Worm (Caenorhabditis elegans) whole organism, L4 larva: ENCODE measurements around the gene F41G4.7.

ENCODE experiments used
- F10B5.3 ChIP-seq: sonication (generic microtip); optimal IDR thresholded peaks from 2 replicates; lab custom pipeline; 2016; ENCODE audit warnings: mild to moderate bottlenecking, missing genetic modification characterization, missing compliant biosample characterization
- F44E2.7 ChIP-seq: fragments of 200-800 bp; sonication (Bioruptor generic); IDR thresholded peaks from 2 replicates; pipeline ENCODE4 v2.1.2; 2022; ENCODE audit warnings: missing genetic modification characterization, missing compliant biosample characterization
- T20F7.1 ChIP-seq: fragments of 200-800 bp; sonication (Bioruptor generic); optimal IDR thresholded peaks from 2 replicates; lab custom pipeline; 2018; ENCODE audit warnings: mild to moderate bottlenecking, missing genetic modification characterization, missing compliant biosample characterization
- Y105C5A.15 ChIP-seq: fragments of 200-800 bp; sonication (Bioruptor generic); IDR thresholded peaks from 2 replicates; pipeline ENCODE4 v1.3.6; 2022; ENCODE audit warnings: missing genetic modification characterization, missing compliant biosample characterization
- ZK337.2 ChIP-seq: fragments of 200-800 bp; sonication (Bioruptor generic); IDR thresholded peaks from 2 replicates; pipeline ENCODE4 v1.3.6; 2022; ENCODE audit warnings: missing genetic modification reagents, missing genetic modification characterization, missing compliant biosample characterization
- ama-1 ChIP-seq: fragments of 150-350 bp; optimal IDR thresholded peaks from 2 replicates; lab custom pipeline; 2014; ENCODE audit warnings: inconsistent platforms, mixed read lengths
- ceh-44 ChIP-seq: fragments of 200-800 bp; sonication (Bioruptor generic); IDR thresholded peaks from 2 replicates; pipeline ENCODE4 v1.3.6; 2022; ENCODE audit warnings: missing genetic modification reagents, missing genetic modification characterization, missing compliant biosample characterization
- ceh-62 ChIP-seq: sonication (generic microtip); optimal IDR thresholded peaks from 2 replicates; lab custom pipeline; 2017; ENCODE audit warnings: missing biosample characterization, missing genetic modification characterization
- ces-1 ChIP-seq: fragments of 150-350 bp; sonication (generic microtip); optimal IDR thresholded peaks from 4 replicates; lab custom pipeline; 2014; ENCODE audit warnings: missing biosample characterization, missing genetic modification reagents, missing genetic modification characterization
- ctbp-1 ChIP-seq: fragments of 200-800 bp; sonication (Bioruptor generic); IDR thresholded peaks from 2 replicates; pipeline ENCODE4 v1.3.6; 2022; ENCODE audit warnings: missing genetic modification reagents, missing genetic modification characterization, missing compliant biosample characterization
- daf-12 ChIP-seq: fragments of 150-350 bp; optimal IDR thresholded peaks from 2 replicates; lab custom pipeline; 2014; ENCODE audit warnings: missing biosample characterization, missing genetic modification reagents, missing genetic modification characterization
- daf-16 ChIP-seq, 3 experiments: sonication (generic microtip); optimal IDR thresholded peaks; 2 replicates each; lab custom pipeline; 2016 to 2017; ENCODE audit warnings: missing genetic modification characterization in 3 of 3, missing genetic modification reagents in 3 of 3, mild to moderate bottlenecking in 2 of 3, missing compliant biosample characterization in 2 of 3, missing biosample characterization in 1 of 3, moderate library complexity in 1 of 3
- daf-19 ChIP-seq: fragments of 200-800 bp; sonication (Bioruptor generic); conservative IDR thresholded peaks from 2 replicates; pipeline ENCODE4 v1.3.6; 2022; ENCODE audit warnings: missing genetic modification characterization, missing compliant biosample characterization
- dmd-6 ChIP-seq: fragments of 200-800 bp; sonication (Bioruptor generic); IDR thresholded peaks from 2 replicates; pipeline ENCODE4 v1.3.6; 2022; ENCODE audit warnings: missing genetic modification reagents, missing genetic modification characterization, missing compliant biosample characterization
- dmd-8 ChIP-seq: fragments of 200-800 bp; sonication (Bioruptor generic); IDR thresholded peaks from 2 replicates; pipeline ENCODE4 v1.3.6; 2022; ENCODE audit warnings: missing genetic modification characterization, missing compliant biosample characterization
- dve-1 ChIP-seq: sonication (generic microtip); optimal IDR thresholded peaks from 2 replicates; lab custom pipeline; 2017; ENCODE audit warnings: antibody characterized with exemption, mild to moderate bottlenecking, missing genetic modification characterization, missing compliant biosample characterization; ENCODE audit not compliant: insufficient read depth
- egl-27 ChIP-seq: sonication (generic microtip); optimal IDR thresholded peaks from 3 replicates; lab custom pipeline; 2017; ENCODE audit warnings: missing biosample characterization, missing genetic modification reagents, missing genetic modification characterization
- fkh-10 ChIP-seq: fragments of 150-350 bp; optimal IDR thresholded peaks from 2 replicates; lab custom pipeline; 2014; ENCODE audit warnings: missing biosample characterization, missing genetic modification reagents, missing genetic modification characterization
- hif-1 ChIP-seq, 2 experiments: sonication (generic microtip); optimal IDR thresholded peaks; 2 replicates each; lab custom pipeline; 2016 to 2017; ENCODE audit warnings: missing compliant biosample characterization in 2 of 2, missing genetic modification characterization in 2 of 2, missing genetic modification reagents in 2 of 2, missing genotype in 2 of 2, mild to moderate bottlenecking in 1 of 2
- hmg-1.1 ChIP-seq: fragments of 200-800 bp; sonication (Bioruptor generic); IDR thresholded peaks from 2 replicates; pipeline ENCODE4 v1.3.6; 2022; ENCODE audit warnings: missing genetic modification reagents, missing genetic modification characterization, missing compliant biosample characterization
- jun-1 ChIP-seq: fragments of 150-350 bp; optimal IDR thresholded peaks from 2 replicates; lab custom pipeline; 2014; ENCODE audit warnings: missing biosample characterization, missing genetic modification reagents, missing genetic modification characterization
- lin-1 ChIP-seq: fragments of 200-800 bp; sonication (Bioruptor generic); IDR thresholded peaks from 2 replicates; pipeline ENCODE4 v1.3.6; 2022; ENCODE audit warnings: missing genetic modification reagents, missing genetic modification characterization, missing compliant biosample characterization
- lin-13 ChIP-seq: fragments of 150-350 bp; optimal IDR thresholded peaks from 2 replicates; lab custom pipeline; 2014; ENCODE audit warnings: missing biosample characterization, missing genetic modification reagents, missing genetic modification characterization
- lin-15B ChIP-seq: fragments of 150-350 bp; sonication (generic microtip); optimal IDR thresholded peaks from 3 replicates; lab custom pipeline; 2014; ENCODE audit warnings: missing biosample characterization, missing genetic modification characterization
- lin-29 ChIP-seq: fragments of 200-800 bp; sonication (Bioruptor generic); IDR thresholded peaks from 2 replicates; pipeline ENCODE4 v1.3.6; 2022; ENCODE audit warnings: missing genetic modification reagents, missing genetic modification characterization, missing compliant biosample characterization
- lin-38 ChIP-seq: fragments of 200-800 bp; sonication (Bioruptor generic); IDR thresholded peaks from 2 replicates; pipeline ENCODE4 v1.3.6; 2022; ENCODE audit warnings: missing genetic modification reagents, missing genetic modification characterization, missing compliant biosample characterization
- lin-39 ChIP-seq: fragments of 150-350 bp; optimal IDR thresholded peaks from 2 replicates; lab custom pipeline; 2014; ENCODE audit warnings: missing biosample characterization, missing genetic modification reagents, missing genetic modification characterization
- madf-9 ChIP-seq: fragments of 200-800 bp; sonication (Bioruptor generic); conservative IDR thresholded peaks from 2 replicates; pipeline ENCODE4 v1.3.6; 2022; ENCODE audit warnings: missing genetic modification reagents, missing genetic modification characterization, missing compliant biosample characterization
- mep-1 ChIP-seq: fragments of 150-350 bp; sonication (generic microtip); optimal IDR thresholded peaks from 3 replicates; lab custom pipeline; 2014; ENCODE audit warnings: missing biosample characterization, missing genetic modification characterization
- mes-2 ChIP-seq: sonication (generic microtip); optimal IDR thresholded peaks from 2 replicates; lab custom pipeline; 2016; ENCODE audit warnings: missing genotype, mild to moderate bottlenecking, missing genetic modification characterization, missing compliant biosample characterization; ENCODE audit not compliant: poor library complexity, severe bottlenecking
- nhr-102 ChIP-seq: sonication (generic microtip); optimal IDR thresholded peaks from 2 replicates; lab custom pipeline; 2016; ENCODE audit warnings: mild to moderate bottlenecking, missing genetic modification characterization, moderate library complexity, missing compliant biosample characterization
- nhr-25 ChIP-seq: sonication (generic microtip); optimal IDR thresholded peaks from 2 replicates; lab custom pipeline; 2017; ENCODE audit warnings: missing genetic modification characterization, mild to moderate bottlenecking, missing compliant biosample characterization, antibody characterized with exemption, moderate library complexity, borderline replicate concordance; ENCODE audit not compliant: insufficient read depth
- nhr-42 ChIP-seq: fragments of 200-800 bp; sonication (Bioruptor generic); IDR thresholded peaks from 2 replicates; pipeline ENCODE4 v1.3.6; 2022; ENCODE audit warnings: missing genetic modification characterization, missing compliant biosample characterization
- nhr-77 ChIP-seq: fragments of 150-350 bp; optimal IDR thresholded peaks from 2 replicates; lab custom pipeline; 2014; ENCODE audit warnings: missing biosample characterization, missing genetic modification characterization
- pqm-1 ChIP-seq: sonication (generic microtip); optimal IDR thresholded peaks from 2 replicates; lab custom pipeline; 2017; ENCODE audit warnings: missing biosample characterization, missing genetic modification characterization
- rbr-2 ChIP-seq: sonication (generic microtip); optimal IDR thresholded peaks from 2 replicates; lab custom pipeline; 2016; ENCODE audit warnings: missing genotype, missing genetic modification characterization, missing compliant biosample characterization
- saeg-2 ChIP-seq: fragments of 200-800 bp; sonication (Bioruptor generic); IDR thresholded peaks from 2 replicates; pipeline ENCODE4 v1.3.6; 2022; ENCODE audit warnings: missing genetic modification reagents, missing genetic modification characterization, missing compliant biosample characterization
- sdz-12 ChIP-seq: fragments of 200-800 bp; sonication (Bioruptor generic); optimal IDR thresholded peaks from 2 replicates; lab custom pipeline; 2018; ENCODE audit warnings: mild to moderate bottlenecking, missing genetic modification characterization, missing compliant biosample characterization
- snpc-1.2 ChIP-seq: fragments of 200-800 bp; sonication (Bioruptor generic); IDR thresholded peaks from 2 replicates; pipeline ENCODE4 v1.3.6; 2022; ENCODE audit warnings: missing genetic modification reagents, missing genetic modification characterization, missing compliant biosample characterization
- spr-3 ChIP-seq: fragments of 200-800 bp; sonication (Bioruptor generic); optimal IDR thresholded peaks from 2 replicates; lab custom pipeline; 2018; ENCODE audit warnings: mild to moderate bottlenecking, missing genetic modification characterization, missing compliant biosample characterization
- tag-97 ChIP-seq: fragments of 200-800 bp; sonication (Bioruptor generic); IDR thresholded peaks from 2 replicates; pipeline ENCODE4 v1.3.6; 2022; ENCODE audit warnings: missing genetic modification characterization, missing compliant biosample characterization
- tra-1 ChIP-seq: fragments of 200-800 bp; sonication (Bioruptor generic); IDR thresholded peaks from 2 replicates; pipeline ENCODE4 v1.3.6; 2022; ENCODE audit warnings: missing genetic modification reagents, missing genetic modification characterization, missing compliant biosample characterization
- unc-130 ChIP-seq: sonication (generic microtip); optimal IDR thresholded peaks from 2 replicates; lab custom pipeline; 2016; ENCODE audit warnings: missing genetic modification reagents, missing genetic modification characterization, missing compliant biosample characterization
- unc-62 ChIP-seq, 3 experiments: fragments of 150-350 bp in 1 of 3; sonication (generic microtip); optimal IDR thresholded peaks in 2 of 3; peaks in 1 of 3; 1 replicate in 1 of 3; 2 replicates in 2 of 3; lab custom pipeline; 2014 to 2017; ENCODE audit warnings: missing biosample characterization in 3 of 3, missing genetic modification characterization in 3 of 3, missing genetic modification reagents in 3 of 3, missing genotype in 1 of 3
- vab-7 ChIP-seq: fragments of 200-800 bp; sonication (Bioruptor generic); IDR thresholded peaks from 2 replicates; pipeline ENCODE4 v1.3.6; 2022; ENCODE audit warnings: missing genetic modification reagents, missing genetic modification characterization, missing compliant biosample characterization
- zfp-2 ChIP-seq: sonication (generic microtip); optimal IDR thresholded peaks from 2 replicates; lab custom pipeline; 2016; ENCODE audit warnings: mild to moderate bottlenecking, missing genetic modification characterization, missing compliant biosample characterization
- zfp-3 ChIP-seq: fragments of 200-800 bp; sonication (Bioruptor generic); conservative IDR thresholded peaks from 2 replicates; pipeline ENCODE4 v1.3.6; 2022; ENCODE audit warnings: missing genetic modification reagents, missing genetic modification characterization, missing compliant biosample characterization
- zip-2 ChIP-seq: fragments of 150-350 bp; optimal IDR thresholded peaks from 2 replicates; lab custom pipeline; 2014; ENCODE audit warnings: missing biosample characterization, missing genetic modification characterization
- ztf-7 ChIP-seq: fragments of 150-350 bp; optimal IDR thresholded peaks from 2 replicates; lab custom pipeline; 2014; ENCODE audit warnings: missing biosample characterization, missing genetic modification characterization

Gene F41G4.7

DNA sequence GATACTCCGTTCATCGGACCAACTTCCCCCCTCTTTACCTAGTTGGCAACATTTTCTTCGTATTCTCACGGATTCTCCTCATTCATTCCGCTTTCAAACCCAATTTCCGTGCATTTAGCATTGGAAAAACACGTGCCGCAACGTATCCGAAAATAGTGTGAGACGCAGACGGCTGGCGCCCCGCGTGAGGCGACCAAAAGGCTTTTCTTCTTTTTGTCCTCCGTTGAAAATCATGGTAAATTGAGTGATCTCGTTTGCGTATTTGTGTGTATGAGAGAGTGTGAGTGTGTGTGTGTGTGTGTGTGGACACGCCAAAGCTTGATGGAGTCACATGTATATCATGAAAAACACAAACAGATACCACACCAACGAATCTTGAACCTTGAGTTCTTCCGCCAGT, 39.4 kb downstream of the F41G4.7 start (continued):
- TF ChIP-seq fkh-10 (GFP tag; lab: Kevin White, UChicago) = peak; percentile 95
- peak; percentile 52 for TF ChIP-seq mes-2 (tag; lab: Kevin White, UChicago)
- peak; percentile 1 to 81 for TF ChIP-seq daf-16 (GFP tag; optimal IDR thresholded peaks at IDR 0.05; lab: Kevin White, UChicago)
- peak; percentile 87 for TF ChIP-seq daf-16 (tag; optimal IDR thresholded peaks at IDR 0.05; lab: Kevin White, UChicago)
- no peak for TF ChIP-seq zfp-2 (tag; lab: Kevin White, UChicago)
- TF ChIP-seq sdz-12 = no peak
- no peak for TF ChIP-seq madf-9 (GFP tag; lab: Robert Waterston, UW)
- TF ChIP-seq mep-1 = peak; percentile 95
- peak; percentile 73 for TF ChIP-seq nhr-102 (tag; lab: Kevin White, UChicago)
- TF ChIP-seq lin-39 = no peak
- no peak for TF ChIP-seq ceh-44 (GFP tag; lab: Robert Waterston, UW)
- no peak for TF ChIP-seq ZK337.2 (GFP tag; lab: Robert Waterston, UW)
- TF ChIP-seq lin-38 (GFP tag; lab: Robert Waterston, UW) = peak; percentile 41; the same call in 1 of the 2 replicates
- peak; percentile 81 for TF ChIP-seq nhr-77 (tag; lab: Kevin White, UChicago)
- peak; percentile 13 for TF ChIP-seq egl-27 (tag; lab: Kevin White, UChicago)
- TF ChIP-seq dmd-6 (GFP tag; lab: Robert Waterston, UW) = peak; percentile 95
- TF ChIP-seq zip-2 (tag; lab: Kevin White, UChicago) = peak; percentile 32
- peak; percentile 76 to 98 for TF ChIP-seq hif-1 (tag; optimal IDR thresholded peaks at IDR 0.05; lab: Kevin White, UChicago)
- TF ChIP-seq ceh-62 (tag; lab: Kevin White, UChicago) = no peak
- TF ChIP-seq ces-1 = peak; percentile 30
- TF ChIP-seq T20F7.1 (GFP tag; lab: Kevin White, UChicago) = peak; percentile 83
- TF ChIP-seq ztf-7 = peak; percentile 7
- peak; percentile 37 for TF ChIP-seq ama-1 (lab: Kevin White, UChicago)
- no peak for TF ChIP-seq Y105C5A.15 (GFP tag; lab: Robert Waterston, UW)
- TF ChIP-seq tra-1 (GFP tag; lab: Robert Waterston, UW) = peak; percentile 75
- no peak for TF ChIP-seq unc-130
- 0 out of 2 replicates have a peak, but pooled peaks have one; percentile 48 for TF ChIP-seq lin-29
- TF ChIP-seq zfp-3 (GFP tag; lab: Robert Waterston, UW) = peak; percentile 64; the same call in 1 of the 2 replicates
- TF ChIP-seq lin-15B (tag; lab: Kevin White, UChicago) = no peak
- no peak for TF ChIP-seq F10B5.3
- TF ChIP-seq nhr-25 (tag; lab: Kevin White, UChicago) = peak; percentile 2
- TF ChIP-seq hmg-1.1 (GFP tag; lab: Robert Waterston, UW) = peak; percentile 90
- 0 out of 2 replicates have a peak, but pooled peaks have one; percentile 40 for TF ChIP-seq vab-7 (GFP tag; lab: Robert Waterston, UW)
- TF ChIP-seq rbr-2 (tag; lab: Kevin White, UChicago) = peak; percentile 91
- TF ChIP-seq nhr-42 = peak; percentile 73; the same call in 1 of the 2 replicates
- no peak for TF ChIP-seq dmd-8
- TF ChIP-seq lin-13 (GFP tag; lab: Kevin White, UChicago) = peak; percentile 86
- no peak for TF ChIP-seq pqm-1
- no peak for TF ChIP-seq daf-12 (tag; lab: Kevin White, UChicago)
- peak; percentile 82 for TF ChIP-seq lin-1 (GFP tag; lab: Robert Waterston, UW)
- TF ChIP-seq jun-1 (tag; lab: Kevin White, UChicago) = peak; percentile 17
- TF ChIP-seq daf-19 (GFP tag; lab: Robert Waterston, UW) = no peak
- TF ChIP-seq dve-1 = peak; percentile 97
- no peak for TF ChIP-seq F44E2.7
- TF ChIP-seq unc-62 (GFP tag; optimal IDR thresholded peaks at IDR 0.05 in 1 of 2; lab: Kevin White, UChicago) = peak in 1 of 2 experiments; percentile 100
- no peak for TF ChIP-seq unc-62 (tag; optimal IDR thresholded peaks at IDR 0.05; lab: Kevin White, UChicago)
- peak; percentile 95 for TF ChIP-seq ctbp-1 (GFP tag; lab: Robert Waterston, UW)
- TF ChIP-seq saeg-2 (GFP tag; lab: Robert Waterston, UW) = peak; percentile 66
- no peak for TF ChIP-seq tag-97 (GFP tag; lab: Robert Waterston, UW)
- no peak for TF ChIP-seq spr-3 (GFP tag; lab: Kevin White, UChicago)
- TF ChIP-seq snpc-1.2 (GFP tag; lab: Robert Waterston, UW) = no peak
